Worm (Caenorhabditis elegans) whole organism, L4/young adult: ENCODE data around the gene C54E4.5.

Experiments used
- dao-5 ChIP-seq: sonication (generic microtip); optimal IDR thresholded peaks from 2 replicates; lab custom pipeline; 2016; ENCODE audit warnings: missing genotype, missing genetic modification characterization, moderate library complexity, missing compliant biosample characterization
- him-1 ChIP-seq: sonication (generic microtip); optimal IDR thresholded peaks from 2 replicates; lab custom pipeline; 2016; ENCODE audit warnings: missing genotype, missing genetic modification reagents, missing genetic modification characterization, missing compliant biosample characterization

ce11 chrIV:2136607-2137006 is 12.5 kb downstream of the C54E4.5 start, which contains the start of gene test-1:
- TF ChIP-seq him-1: no peak
- no peak for TF ChIP-seq dao-5 (tag; lab: Kevin White, UChicago)
